ENCODE assay signal across 1 fruit fly cellular context in the genomic region with DNA sequence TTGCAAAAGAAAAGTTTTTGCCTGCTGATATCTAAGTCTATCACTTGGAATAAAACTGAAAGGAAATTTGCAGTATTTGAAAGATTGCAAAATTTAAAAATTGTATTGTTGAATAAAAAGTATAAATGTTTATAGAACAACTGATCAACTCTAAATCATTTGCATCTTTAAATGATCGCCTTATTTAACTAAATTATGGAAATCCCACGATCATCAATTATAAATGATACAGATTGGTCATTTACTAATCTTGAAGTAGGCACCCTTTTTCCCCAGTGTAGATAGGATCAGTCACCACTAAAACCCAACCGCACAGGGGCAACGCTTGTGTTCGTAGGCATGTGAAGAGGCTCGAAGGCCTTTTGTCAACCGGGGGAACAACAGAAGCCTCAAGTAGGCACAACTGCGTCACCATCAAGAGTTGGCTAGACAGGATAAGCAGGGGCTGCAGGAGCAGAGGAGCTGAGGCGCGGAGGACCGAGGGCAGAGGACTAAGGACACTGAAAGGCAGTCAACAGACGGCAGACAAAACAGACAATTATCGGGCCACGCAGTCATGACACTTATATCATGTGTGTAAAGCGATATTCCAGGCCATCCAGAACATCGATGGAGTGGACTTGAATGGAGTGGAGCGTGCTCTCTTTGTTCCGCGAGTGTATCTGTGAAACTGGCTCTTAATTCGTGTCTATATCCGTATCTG.
TF ChIP-seq lines count a peak whose summit lies in the region.

No protein-coding gene starts in this region.

TF ChIP-seq in whole organism, embryonic, 481 proteins besides CTCF, POLR2A, EP300 and RAD21 (continued from another document):
- TF ChIP-seq zfh1 (GFP tag; IDR thresholded peaks at IDR 0.05; lab: Robert Waterston, UW) = peak; percentile 52; the same call in 1 of the 3 replicates
- TF ChIP-seq dmrt11E (tag; optimal IDR thresholded peaks at IDR 0.05; lab: Kevin White, UChicago) = peak; percentile 87
- no peak for TF ChIP-seq slou (GFP tag; optimal IDR thresholded peaks at IDR 0.05; lab: Kevin White, UChicago)
- TF ChIP-seq CG15269 (tag; optimal IDR thresholded peaks at IDR 0.05; lab: Kevin White, UChicago) = no peak
- TF ChIP-seq Fer2 (tag; optimal IDR thresholded peaks at IDR 0.05; lab: Kevin White, UChicago) = no peak
- TF ChIP-seq CG12391 (tag; optimal IDR thresholded peaks at IDR 0.05; lab: Kevin White, UChicago) = peak; percentile 67
- TF ChIP-seq CG3281 (GFP tag; optimal IDR thresholded peaks at IDR 0.05; lab: Kevin White, UChicago) = no peak
- TF ChIP-seq amos (GFP tag; IDR thresholded peaks at IDR 0.05; lab: Robert Waterston, UW; ENCODE audit: partially characterized antibody) = no peak
- no peak for TF ChIP-seq CG17359 (tag; optimal IDR thresholded peaks at IDR 0.05; lab: Kevin White, UChicago)
- peak; percentile 39 for TF ChIP-seq org-1 (GFP tag; optimal IDR thresholded peaks at IDR 0.05; lab: Kevin White, UChicago)
- TF ChIP-seq CG16815 (GFP tag; optimal IDR thresholded peaks at IDR 0.05; lab: Kevin White, UChicago) = peak; percentile 61
- TF ChIP-seq CG13894 (tag; optimal IDR thresholded peaks at IDR 0.05; lab: Kevin White, UChicago) = peak; percentile 19
- TF ChIP-seq insv (GFP tag; optimal IDR thresholded peaks at IDR 0.05; lab: Kevin White, UChicago) = no peak
- no peak for TF ChIP-seq eyg (GFP tag; optimal IDR thresholded peaks at IDR 0.05; lab: Kevin White, UChicago)
- no peak for TF ChIP-seq ttk (GFP tag; IDR thresholded peaks at IDR 0.05; lab: Robert Waterston, UW)
- TF ChIP-seq Ets65A (GFP tag; lab: Kevin White, UChicago) = peak; percentile 57
- peak; percentile 94 for TF ChIP-seq zf30C (GFP tag; optimal IDR thresholded peaks at IDR 0.05; lab: Kevin White, UChicago)
- TF ChIP-seq luna (GFP tag; optimal IDR thresholded peaks at IDR 0.05; lab: Kevin White, UChicago) = no peak
- no peak for TF ChIP-seq CG10543 (GFP tag; optimal IDR thresholded peaks at IDR 0.05; lab: Kevin White, UChicago)
- no peak for TF ChIP-seq her (GFP tag; optimal IDR thresholded peaks at IDR 0.05; lab: Kevin White, UChicago)
- no peak for TF ChIP-seq sim (GFP tag; IDR thresholded peaks at IDR 0.05; lab: Robert Waterston, UW)
- peak; percentile 27 for TF ChIP-seq unpg (GFP tag; optimal IDR thresholded peaks at IDR 0.05; lab: Kevin White, UChicago)
- peak; percentile 37 for TF ChIP-seq gcm (GFP tag; optimal IDR thresholded peaks at IDR 0.05; lab: Kevin White, UChicago)
- TF ChIP-seq ranshi (GFP tag; IDR thresholded peaks at IDR 0.05; lab: Robert Waterston, UW) = 0 out of 2 replicates have a peak, but pooled peaks have one; percentile 4
- no peak for TF ChIP-seq CG10366 (GFP tag; IDR thresholded peaks at IDR 0.05; lab: Robert Waterston, UW)
- no peak for TF ChIP-seq jing (GFP tag; optimal IDR thresholded peaks at IDR 0.05; lab: Kevin White, UChicago)
- TF ChIP-seq CG3726 (GFP tag; IDR thresholded peaks at IDR 0.05; lab: Robert Waterston, UW) = 0 out of 3 replicates have a peak, but pooled peaks have one; percentile 7
- TF ChIP-seq CG4404 (GFP tag; IDR thresholded peaks at IDR 0.05; lab: Robert Waterston, UW) = peak; percentile 72; the same call in 1 of the 2 replicates
- TF ChIP-seq grn (GFP tag; optimal IDR thresholded peaks at IDR 0.05; lab: Kevin White, UChicago) = peak; percentile 76
- peak in 1 of 2 experiments; percentile 44 for TF ChIP-seq chif (GFP tag; optimal IDR thresholded peaks at IDR 0.05; lab: Kevin White, UChicago)
- TF ChIP-seq CG12219 (GFP tag; optimal IDR thresholded peaks at IDR 0.05; lab: Kevin White, UChicago) = no peak
- TF ChIP-seq CG10321 (GFP tag; IDR thresholded peaks at IDR 0.05; lab: Robert Waterston, UW) = no peak
- no peak for TF ChIP-seq CG1024 (GFP tag; IDR thresholded peaks at IDR 0.05; lab: Robert Waterston, UW)
- peak; percentile 73 for TF ChIP-seq D (optimal IDR thresholded peaks at IDR 0.05; lab: Kevin White, UChicago)
- peak; percentile 58 for TF ChIP-seq D (GFP tag; optimal IDR thresholded peaks at IDR 0.05; lab: Kevin White, UChicago)
- no peak for TF ChIP-seq bowl (GFP tag; IDR thresholded peaks at IDR 0.05; lab: Robert Waterston, UW)
- peak; percentile 20 for TF ChIP-seq nmo (GFP tag; optimal IDR thresholded peaks at IDR 0.05; lab: Kevin White, UChicago)
- TF ChIP-seq CG15479 (GFP tag; optimal IDR thresholded peaks at IDR 0.05; lab: Kevin White, UChicago) = peak; percentile 78
- TF ChIP-seq gem (tag; optimal IDR thresholded peaks at IDR 0.05; lab: Kevin White, UChicago) = peak; percentile 72
- TF ChIP-seq CG10979 (tag; optimal IDR thresholded peaks at IDR 0.05; lab: Kevin White, UChicago) = peak; percentile 75
- no peak for TF ChIP-seq Lpt (GFP tag; optimal IDR thresholded peaks at IDR 0.05; lab: Kevin White, UChicago)
- no peak for TF ChIP-seq CG7987 (GFP tag; optimal IDR thresholded peaks at IDR 0.05; lab: Kevin White, UChicago)
- no peak for TF ChIP-seq CG2129 (GFP tag; IDR thresholded peaks at IDR 0.05; lab: Robert Waterston, UW; ENCODE audit: partially characterized antibody)
- peak; percentile 50 for TF ChIP-seq CG4424 (GFP tag; optimal IDR thresholded peaks at IDR 0.05; lab: Kevin White, UChicago)
- no peak for TF ChIP-seq pum (GFP tag; optimal IDR thresholded peaks at IDR 0.05; lab: Kevin White, UChicago)
- TF ChIP-seq D19B (GFP tag; optimal IDR thresholded peaks at IDR 0.05; lab: Kevin White, UChicago) = no peak
- peak; percentile 56 for TF ChIP-seq CG8359 (GFP tag; optimal IDR thresholded peaks at IDR 0.05; lab: Kevin White, UChicago; ENCODE audit: borderline replicate concordance)
- peak; percentile 25 for TF ChIP-seq Hr3 (GFP tag; optimal IDR thresholded peaks at IDR 0.05; lab: Kevin White, UChicago)
- peak; percentile 16 for TF ChIP-seq CG10462 (GFP tag; optimal IDR thresholded peaks at IDR 0.05; lab: Kevin White, UChicago)
- peak; percentile 78 for TF ChIP-seq CG2712 (tag; optimal IDR thresholded peaks at IDR 0.05; lab: Kevin White, UChicago)
- no peak for TF ChIP-seq CG6272 (GFP tag; IDR thresholded peaks at IDR 0.05; lab: Robert Waterston, UW)
- peak; percentile 53 for TF ChIP-seq Oli (tag; optimal IDR thresholded peaks at IDR 0.05; lab: Kevin White, UChicago)
- peak; percentile 85 for TF ChIP-seq fd102C (GFP tag; optimal IDR thresholded peaks at IDR 0.05; lab: Kevin White, UChicago)
- TF ChIP-seq Dfd (GFP tag; optimal IDR thresholded peaks at IDR 0.05; lab: Kevin White, UChicago) = no peak
- peak; percentile 30 for TF ChIP-seq nom (GFP tag; optimal IDR thresholded peaks at IDR 0.05; lab: Kevin White, UChicago)
- TF ChIP-seq CG14710 (tag; optimal IDR thresholded peaks at IDR 0.05; lab: Kevin White, UChicago) = peak; percentile 81
- TF ChIP-seq CG13624 (GFP tag; optimal IDR thresholded peaks at IDR 0.05; lab: Kevin White, UChicago) = no peak
- no peak for TF ChIP-seq Rx (GFP tag; IDR thresholded peaks at IDR 0.05; lab: Robert Waterston, UW)
- TF ChIP-seq CG11560 (tag; IDR thresholded peaks at IDR 0.05; lab: Robert Waterston, UW) = no peak
- peak; percentile 72 for TF ChIP-seq CG8924 (tag; optimal IDR thresholded peaks at IDR 0.05; lab: Kevin White, UChicago)
- TF ChIP-seq CG7839 (tag; optimal IDR thresholded peaks at IDR 0.05; lab: Kevin White, UChicago) = peak; percentile 34
- TF ChIP-seq CG2678 (tag; optimal IDR thresholded peaks at IDR 0.05; lab: Kevin White, UChicago) = peak; percentile 27
- TF ChIP-seq chm (GFP tag; IDR thresholded peaks at IDR 0.05; lab: Robert Waterston, UW) = no peak
- TF ChIP-seq phol (tag; optimal IDR thresholded peaks at IDR 0.05; lab: Kevin White, UChicago) = peak; percentile 69
- no peak for TF ChIP-seq prd (optimal IDR thresholded peaks at IDR 0.05; lab: Kevin White, UChicago)
- TF ChIP-seq prd (GFP tag; IDR thresholded peaks at IDR 0.05; lab: Robert Waterston, UW) = peak; percentile 62; the same call in 1 of the 3 replicates
- TF ChIP-seq gt (GFP tag; IDR thresholded peaks at IDR 0.05; lab: Robert Waterston, UW) = no peak
- TF ChIP-seq bsh (GFP tag; optimal IDR thresholded peaks at IDR 0.05; lab: Kevin White, UChicago) = peak in 1 of 2 experiments; percentile 23
- no peak for TF ChIP-seq ase (GFP tag; IDR thresholded peaks at IDR 0.05; lab: Robert Waterston, UW)
- peak; percentile 81 for TF ChIP-seq CG18262 (tag; optimal IDR thresholded peaks at IDR 0.05; lab: Kevin White, UChicago)
- peak; percentile 81; the same call in 1 of the 3 replicates for TF ChIP-seq CG2199 (GFP tag; IDR thresholded peaks at IDR 0.05; lab: Robert Waterston, UW)
- TF ChIP-seq CG12769 (tag; optimal IDR thresholded peaks at IDR 0.05; lab: Kevin White, UChicago) = no peak
- peak; percentile 83 for TF ChIP-seq zen (tag; optimal IDR thresholded peaks at IDR 0.05; lab: Kevin White, UChicago)
- no peak for TF ChIP-seq repo (GFP tag; optimal IDR thresholded peaks at IDR 0.05; lab: Kevin White, UChicago)
- no peak for TF ChIP-seq mam (GFP tag; optimal IDR thresholded peaks at IDR 0.05; lab: Kevin White, UChicago)
- TF ChIP-seq CG10267 (tag; optimal IDR thresholded peaks at IDR 0.05; lab: Kevin White, UChicago) = peak; percentile 71
- peak; percentile 9 to 19 for TF ChIP-seq Pdp1 (GFP tag; optimal IDR thresholded peaks at IDR 0.05; lab: Kevin White, UChicago)
- TF ChIP-seq vvl (GFP tag; IDR thresholded peaks at IDR 0.05; lab: Robert Waterston, UW) = no peak
- TF ChIP-seq CG4854 (GFP tag; optimal IDR thresholded peaks at IDR 0.05; lab: Kevin White, UChicago) = no peak
- peak; percentile 90 for TF ChIP-seq CG15696 (tag; optimal IDR thresholded peaks at IDR 0.05; lab: Kevin White, UChicago)
- peak; percentile 3 for TF ChIP-seq CG3163 (GFP tag; optimal IDR thresholded peaks at IDR 0.05; lab: Kevin White, UChicago)
- no peak for TF ChIP-seq CkIIα-i1 (GFP tag; IDR thresholded peaks at IDR 0.05; lab: Robert Waterston, UW)
- TF ChIP-seq lilli (GFP tag; optimal IDR thresholded peaks at IDR 0.05; lab: Kevin White, UChicago) = peak; percentile 19
- peak; percentile 53 for TF ChIP-seq CG31441 (GFP tag; IDR thresholded peaks at IDR 0.05; lab: Robert Waterston, UW)
- TF ChIP-seq HmgZ (tag; optimal IDR thresholded peaks at IDR 0.05; lab: Kevin White, UChicago) = no peak
- no peak for TF ChIP-seq gfzf (GFP tag; optimal IDR thresholded peaks at IDR 0.05; lab: Kevin White, UChicago)
- no peak for TF ChIP-seq dimm (GFP tag; IDR thresholded peaks at IDR 0.05; lab: Robert Waterston, UW)
- TF ChIP-seq sens-2 (GFP tag; IDR thresholded peaks at IDR 0.05; lab: Robert Waterston, UW) = no peak
- no peak for TF ChIP-seq CG17802 (tag; optimal IDR thresholded peaks at IDR 0.05; lab: Kevin White, UChicago)
- peak; percentile 19 for TF ChIP-seq shn (GFP tag; optimal IDR thresholded peaks at IDR 0.05; lab: Kevin White, UChicago)
- peak; percentile 41 for TF ChIP-seq trem (tag; optimal IDR thresholded peaks at IDR 0.05; lab: Kevin White, UChicago)
- peak; percentile 5 for TF ChIP-seq pnt (GFP tag; optimal IDR thresholded peaks at IDR 0.05; lab: Kevin White, UChicago)
- peak; percentile 73 for TF ChIP-seq ac (GFP tag; optimal IDR thresholded peaks at IDR 0.05; lab: Kevin White, UChicago)
- peak; percentile 45 for TF ChIP-seq CoRest (tag; optimal IDR thresholded peaks at IDR 0.05; lab: Kevin White, UChicago)
- TF ChIP-seq CG1529 (GFP tag; optimal IDR thresholded peaks at IDR 0.05; lab: Kevin White, UChicago) = no peak
- peak; percentile 42 for TF ChIP-seq fd96Cb (tag; optimal IDR thresholded peaks at IDR 0.05; lab: Kevin White, UChicago)
- peak; percentile 33 for TF ChIP-seq CG11504 (tag; optimal IDR thresholded peaks at IDR 0.05; lab: Kevin White, UChicago)
- TF ChIP-seq Ssrp (tag; optimal IDR thresholded peaks at IDR 0.05; lab: Kevin White, UChicago) = peak; percentile 28
